Worm (Caenorhabditis elegans) whole organism, late embryonic: Measurements from ENCODE around the gene degl-1.

Experiments used
- F13H6.1 ChIP-seq: sonication (generic microtip); optimal IDR thresholded peaks from 2 replicates; lab custom pipeline; 2016; ENCODE audit warnings: missing genetic modification characterization, missing compliant biosample characterization
- K09A11.1 ChIP-seq: sonication (generic microtip); optimal IDR thresholded peaks from 2 replicates; lab custom pipeline; 2017; ENCODE audit warnings: antibody characterized with exemption, mild to moderate bottlenecking, missing genetic modification characterization, missing compliant biosample characterization; ENCODE audit not compliant: insufficient read depth
- T23F11.4 ChIP-seq: fragments of 200-800 bp; sonication (Bioruptor generic); optimal IDR thresholded peaks from 2 replicates; lab custom pipeline; 2018; ENCODE audit warnings: mild to moderate bottlenecking, missing genetic modification characterization, missing compliant biosample characterization
- ama-1 ChIP-seq: fragments of 150-350 bp; optimal IDR thresholded peaks from 2 replicates; lab custom pipeline; 2014
- ceh-18 ChIP-seq: sonication (generic microtip); optimal IDR thresholded peaks from 2 replicates; lab custom pipeline; 2016; ENCODE audit warnings: missing genetic modification characterization, missing compliant biosample characterization
- ceh-19 ChIP-seq: fragments of 200-800 bp; sonication (Bioruptor generic); optimal IDR thresholded peaks from 2 replicates; lab custom pipeline; 2018; ENCODE audit warnings: mild to moderate bottlenecking, missing genetic modification characterization, missing compliant biosample characterization
- ceh-24 ChIP-seq: sonication (generic microtip); optimal IDR thresholded peaks from 2 replicates; lab custom pipeline; 2016; ENCODE audit warnings: mild to moderate bottlenecking, missing genetic modification characterization, missing compliant biosample characterization
- ceh-30 ChIP-seq: fragments of 150-350 bp; optimal IDR thresholded peaks from 2 replicates; lab custom pipeline; 2014; ENCODE audit warnings: missing biosample characterization, missing genetic modification characterization
- ceh-31 ChIP-seq: sonication (generic microtip); optimal IDR thresholded peaks from 2 replicates; lab custom pipeline; 2016; ENCODE audit warnings: missing genetic modification characterization, missing compliant biosample characterization
- ceh-34 ChIP-seq: sonication (generic microtip); optimal IDR thresholded peaks from 2 replicates; lab custom pipeline; 2016; ENCODE audit warnings: mild to moderate bottlenecking, missing genetic modification characterization, missing compliant biosample characterization
- che-1 ChIP-seq: sonication (generic microtip); optimal IDR thresholded peaks from 2 replicates; lab custom pipeline; 2016; ENCODE audit warnings: mild to moderate bottlenecking, missing genetic modification characterization, missing compliant biosample characterization
- dmd-4 ChIP-seq: sonication (generic microtip); optimal IDR thresholded peaks from 2 replicates; lab custom pipeline; 2016; ENCODE audit warnings: borderline replicate concordance, missing genetic modification characterization, missing compliant biosample characterization
- ets-4 ChIP-seq: sonication (generic microtip); optimal IDR thresholded peaks from 2 replicates; lab custom pipeline; 2016; ENCODE audit warnings: missing genetic modification characterization, missing compliant biosample characterization
- eyg-1 ChIP-seq: sonication (generic microtip); optimal IDR thresholded peaks from 2 replicates; lab custom pipeline; 2016; ENCODE audit warnings: missing genotype, missing genetic modification characterization, missing compliant biosample characterization
- fax-1 ChIP-seq: sonication (generic microtip); optimal IDR thresholded peaks from 2 replicates; lab custom pipeline; 2016; ENCODE audit warnings: missing genotype, missing genetic modification characterization, missing compliant biosample characterization
- fkh-10 ChIP-seq: fragments of 150-350 bp; optimal IDR thresholded peaks from 2 replicates; lab custom pipeline; 2014; ENCODE audit warnings: missing biosample characterization, missing genetic modification reagents, missing genetic modification characterization
- fkh-6 ChIP-seq: sonication (generic microtip); optimal IDR thresholded peaks from 2 replicates; lab custom pipeline; 2016; ENCODE audit warnings: missing genetic modification characterization, missing compliant biosample characterization
- gmeb-2 ChIP-seq: sonication (generic microtip); optimal IDR thresholded peaks from 2 replicates; lab custom pipeline; 2016; ENCODE audit warnings: missing genetic modification characterization, inconsistent platforms, missing compliant biosample characterization
- hlh-13 ChIP-seq: fragments of 200-800 bp; sonication (Bioruptor generic); optimal IDR thresholded peaks from 2 replicates; lab custom pipeline; 2018; ENCODE audit warnings: mild to moderate bottlenecking, missing genetic modification characterization, missing compliant biosample characterization
- hlh-30 ChIP-seq: sonication (generic microtip); optimal IDR thresholded peaks from 2 replicates; lab custom pipeline; 2017; ENCODE audit warnings: antibody characterized with exemption, missing genetic modification characterization, missing compliant biosample characterization; ENCODE audit not compliant: insufficient read depth
- hlh-8 ChIP-seq: sonication (generic microtip); optimal IDR thresholded peaks from 2 replicates; lab custom pipeline; 2016; ENCODE audit warnings: missing genotype, missing genetic modification characterization, missing compliant biosample characterization
- mec-3 ChIP-seq: sonication (generic microtip); optimal IDR thresholded peaks from 2 replicates; lab custom pipeline; 2016; ENCODE audit warnings: borderline replicate concordance, missing genetic modification characterization, missing compliant biosample characterization
- nhr-11 ChIP-seq: fragments of 150-350 bp; optimal IDR thresholded peaks from 2 replicates; lab custom pipeline; 2014; ENCODE audit warnings: missing biosample characterization, missing genetic modification characterization
- npax-4 ChIP-seq: sonication (generic microtip); optimal IDR thresholded peaks from 2 replicates; lab custom pipeline; 2016; ENCODE audit warnings: missing genetic modification characterization, missing compliant biosample characterization
- pax-1 ChIP-seq: fragments of 150-350 bp; optimal IDR thresholded peaks from 2 replicates; lab custom pipeline; 2014; ENCODE audit warnings: missing biosample characterization, missing genetic modification characterization
- pha-2 ChIP-seq: sonication (generic microtip); optimal IDR thresholded peaks from 2 replicates; lab custom pipeline; 2017; ENCODE audit warnings: mild to moderate bottlenecking, missing genetic modification characterization, missing compliant biosample characterization
- pha-4 ChIP-seq: fragments of 150-350 bp; optimal IDR thresholded peaks from 2 replicates; lab custom pipeline; 2018; ENCODE audit warnings: missing biosample characterization, missing genetic modification reagents, missing genetic modification characterization
- pqm-1 ChIP-seq: sonication (generic microtip); optimal IDR thresholded peaks from 2 replicates; lab custom pipeline; 2016; ENCODE audit warnings: missing genetic modification characterization, missing compliant biosample characterization
- rnt-1 ChIP-seq: sonication (generic microtip); optimal IDR thresholded peaks from 2 replicates; lab custom pipeline; 2016; ENCODE audit warnings: missing genetic modification characterization, missing compliant biosample characterization
- sdc-2 ChIP-seq: sonication (generic microtip); optimal IDR thresholded peaks from 2 replicates; lab custom pipeline; 2016; ENCODE audit warnings: missing genotype, missing genetic modification characterization, missing compliant biosample characterization
- sox-2 ChIP-seq: fragments of 200-800 bp; sonication (Bioruptor generic); IDR thresholded peaks from 2 replicates; pipeline ENCODE4 v1.3.6; 2022; ENCODE audit warnings: missing genetic modification reagents, missing genetic modification characterization, missing compliant biosample characterization
- sox-4 ChIP-seq: sonication (generic microtip); optimal IDR thresholded peaks from 2 replicates; lab custom pipeline; 2017; ENCODE audit warnings: mild to moderate bottlenecking, missing genetic modification characterization, inconsistent platforms, missing compliant biosample characterization
- syd-9 ChIP-seq: sonication (generic microtip); optimal IDR thresholded peaks from 2 replicates; lab custom pipeline; 2016; ENCODE audit warnings: mild to moderate bottlenecking, missing genetic modification characterization, moderate library complexity, missing compliant biosample characterization
- tbx-7 ChIP-seq: sonication (generic microtip); optimal IDR thresholded peaks from 2 replicates; lab custom pipeline; 2016; ENCODE audit warnings: missing genotype, missing genetic modification characterization, missing compliant biosample characterization
- unc-42 ChIP-seq: sonication (generic microtip); optimal IDR thresholded peaks from 2 replicates; lab custom pipeline; 2016; ENCODE audit warnings: missing genotype, missing genetic modification characterization, missing compliant biosample characterization
- unc-55 ChIP-seq: sonication (generic microtip); optimal IDR thresholded peaks from 2 replicates; lab custom pipeline; 2017; ENCODE audit warnings: missing biosample characterization, missing genetic modification reagents, missing genetic modification characterization

degl-1 gene

DNA sequence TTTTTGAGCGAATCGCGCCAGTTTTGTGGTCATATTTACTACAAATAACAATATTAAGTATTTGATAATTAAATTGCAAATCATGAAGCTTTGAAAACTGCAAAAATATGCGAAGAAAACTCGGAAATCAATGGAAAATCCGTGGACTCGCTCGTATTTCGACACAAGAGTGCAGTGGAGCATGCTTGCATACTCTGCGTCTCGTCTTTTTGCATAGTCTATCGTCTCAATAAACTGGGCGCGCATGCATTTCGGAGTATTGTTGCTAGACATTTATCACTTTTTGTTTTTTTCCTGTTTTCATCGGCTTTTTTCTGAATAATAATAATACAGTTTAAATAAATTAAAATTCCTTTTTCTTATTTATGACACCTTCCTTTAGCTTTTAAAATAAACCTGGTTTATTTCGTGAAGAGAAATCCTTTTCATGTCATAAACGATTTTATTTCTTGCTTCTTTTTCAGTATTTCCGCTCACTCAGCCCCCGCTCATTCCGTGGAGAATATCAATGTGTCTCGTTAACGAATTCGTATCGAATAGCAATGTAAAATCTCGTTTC lies 3.5 kb downstream of the degl-1 start, which contains the start of the genes mrps-7 and Y57G11C.3 (continued):
- TF ChIP-seq F13H6.1 (tag; lab: Kevin White, UChicago) (no peak), T23F11.4 (GFP tag; lab: Kevin White, UChicago) (no peak), ets-4 (tag; lab: Kevin White, UChicago) (no peak), eyg-1 (tag; lab: Kevin White, UChicago) (no peak), ceh-18 (tag; lab: Kevin White, UChicago) (peak; percentile 54), dmd-4 (tag; lab: Kevin White, UChicago) (no peak), ceh-30 (peak; percentile 84), pax-1 (tag; lab: Kevin White, UChicago) (peak; percentile 80), K09A11.1 (tag; lab: Kevin White, UChicago) (no peak), unc-55 (GFP tag; lab: Kevin White, UChicago) (peak; percentile 81)

ce11 chrIV:14766382-14766781 lies 4.8 kb downstream of the degl-1 start, which contains the start of gene vti-1:
Gene vti-1 (minus strand): TSS chrIV:14766665.
- no peak for TF ChIP-seq hlh-30 (tag; lab: Kevin White, UChicago)
- no peak for TF ChIP-seq dmd-4 (tag; lab: Kevin White, UChicago)
- TF ChIP-seq unc-42 (tag; lab: Kevin White, UChicago), result no peak
- TF ChIP-seq ceh-31 (tag; lab: Kevin White, UChicago), result no peak
- TF ChIP-seq ceh-19 (GFP tag; lab: Kevin White, UChicago), result no peak
- no peak for TF ChIP-seq ceh-18 (tag; lab: Kevin White, UChicago)
- TF ChIP-seq fkh-10 (GFP tag; lab: Kevin White, UChicago), result no peak
- no peak for TF ChIP-seq nhr-11 (tag; lab: Kevin White, UChicago)
- TF ChIP-seq hlh-8 (tag; lab: Kevin White, UChicago), result no peak
- no peak for TF ChIP-seq pqm-1 (tag; lab: Kevin White, UChicago)
- TF ChIP-seq sox-4 (tag; lab: Kevin White, UChicago), result no peak
- TF ChIP-seq mec-3 (tag; lab: Kevin White, UChicago), result no peak

DNA sequence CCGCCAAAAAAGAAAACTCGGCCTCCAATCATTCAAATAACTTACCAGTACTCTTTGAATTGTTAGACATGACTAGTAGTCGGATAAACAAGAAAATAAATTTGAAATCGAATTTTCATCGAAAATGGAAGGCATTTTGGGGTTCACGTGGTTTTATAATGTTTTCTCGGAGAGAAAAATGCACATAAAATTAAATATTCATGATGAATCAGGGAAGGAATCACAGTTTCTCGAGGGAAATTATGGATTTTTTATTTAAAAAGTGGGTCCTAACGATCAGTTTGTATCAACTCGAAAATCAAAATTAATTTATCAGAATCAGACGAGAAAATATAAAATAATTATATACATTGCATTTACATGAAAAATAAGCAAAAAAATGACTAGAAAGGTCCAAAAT lies 5.9 kb downstream of the degl-1 start, which contains the start of gene Y57G11C.5:
Gene Y57G11C.5, minus strand, starts transcription at position 101 of the 400 bp plus-strand sequence.
- TF ChIP-seq ceh-30 (no peak), T23F11.4 (GFP tag; lab: Kevin White, UChicago) (no peak), unc-42 (tag; lab: Kevin White, UChicago) (no peak), npax-4 (no peak), rnt-1 (no peak), ceh-34 (no peak), ceh-18 (tag; lab: Kevin White, UChicago) (no peak), sox-4 (tag; lab: Kevin White, UChicago) (no peak), ceh-19 (GFP tag; lab: Kevin White, UChicago) (no peak), pha-4 (tag; lab: Kevin White, UChicago) (no peak), pha-2 (no peak), fax-1 (tag; lab: Kevin White, UChicago) (no peak), sdc-2 (tag; lab: Kevin White, UChicago) (no peak)

- TF ChIP-seq ceh-30, result no peak
- TF ChIP-seq tbx-7 (tag; lab: Kevin White, UChicago), result no peak
- no peak for TF ChIP-seq che-1 (tag; lab: Kevin White, UChicago)
- TF ChIP-seq syd-9 (tag; lab: Kevin White, UChicago), result no peak
- TF ChIP-seq ceh-24 (tag; lab: Kevin White, UChicago), result no peak
- TF ChIP-seq hlh-13, result no peak
- TF ChIP-seq pax-1 (tag; lab: Kevin White, UChicago), result no peak
- no peak for TF ChIP-seq pha-4 (tag; lab: Kevin White, UChicago)
- TF ChIP-seq ama-1 (lab: Kevin White, UChicago), result no peak
- TF ChIP-seq gmeb-2 (tag; lab: Kevin White, UChicago), result no peak
- TF ChIP-seq ceh-34, result no peak
- no peak for TF ChIP-seq sox-2
- TF ChIP-seq fkh-6 (tag; lab: Kevin White, UChicago), result no peak
Observed at ce11 chrIV:14764719-14765173, 6.5 kb downstream of the degl-1 start.
